Worm (Caenorhabditis elegans): ENCODE data around the gene wnk-1.

wnk-1 gene

DNA sequence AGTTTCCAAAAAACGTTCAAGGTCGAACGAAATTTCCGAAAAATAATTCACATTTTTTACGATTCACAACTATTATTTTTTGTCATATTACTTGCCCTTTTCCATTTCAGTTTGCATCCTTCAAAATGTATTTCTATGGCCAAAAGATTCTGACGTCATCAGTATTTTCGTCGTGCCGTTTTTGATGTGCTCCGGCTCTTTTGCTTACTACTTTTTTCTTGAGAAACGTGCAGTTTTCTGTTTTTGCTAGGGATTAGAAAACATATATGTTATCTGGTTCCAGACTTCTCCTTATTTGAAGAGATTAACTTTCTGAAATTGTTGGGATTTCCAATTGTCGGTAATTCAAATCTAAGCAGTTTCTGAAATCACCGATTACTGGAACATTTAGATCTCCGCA lies 15.9 kb downstream of the wnk-1 start:
- TF ChIP-seq ama-1 (optimal IDR thresholded peaks at IDR 0.05) (no peak), ztf-4 (tag; optimal IDR thresholded peaks at IDR 0.05) (no peak), fkh-8 (tag; optimal IDR thresholded peaks at IDR 0.05) (no peak), nhr-12 (tag; optimal IDR thresholded peaks at IDR 0.05) (no peak), lin-14 (GFP tag; optimal IDR thresholded peaks at IDR 0.05) (peak; percentile 33), pax-3 (tag; optimal IDR thresholded peaks at IDR 0.05) (peak; percentile 31), egl-13 (tag; optimal IDR thresholded peaks at IDR 0.05) (peak; percentile 27), Y116A8C.19 (tag; optimal IDR thresholded peaks at IDR 0.05; ENCODE audit: borderline replicate concordance) (no peak), egl-27 (tag; optimal IDR thresholded peaks at IDR 0.05) (no peak), xbp-1 (tag; optimal IDR thresholded peaks at IDR 0.05) (no peak), dsc-1 (tag; optimal IDR thresholded peaks at IDR 0.05) (peak; percentile 32), nhr-85 (tag) (no peak), nhr-28 (tag; optimal IDR thresholded peaks at IDR 0.05) (no peak), unc-86 (tag; optimal IDR thresholded peaks at IDR 0.05) (no peak), F16B12.6 (tag; optimal IDR thresholded peaks at IDR 0.05) (no peak), elt-2 (tag; optimal IDR thresholded peaks at IDR 0.05) (no peak), blmp-1 (tag; optimal IDR thresholded peaks at IDR 0.05) (no peak), fkh-10 (GFP tag; optimal IDR thresholded peaks at IDR 0.05) (no peak), vab-15 (tag; optimal IDR thresholded peaks at IDR 0.05) (no peak), pqm-1 (tag; optimal IDR thresholded peaks at IDR 0.05) (no peak)

ce11 chrIV:9216437-9216836 lies 16.5 kb downstream of the wnk-1 start:
- no peak for TF ChIP-seq hpl-2 (GFP tag; optimal IDR thresholded peaks at IDR 0.05)
- no peak for TF ChIP-seq C16A3.4 (tag; optimal IDR thresholded peaks at IDR 0.05)
- TF ChIP-seq zip-4 (GFP tag; optimal IDR thresholded peaks at IDR 0.05) = no peak
- TF ChIP-seq ztf-4 (tag; optimal IDR thresholded peaks at IDR 0.05) = no peak
- no peak for TF ChIP-seq nhr-237 (tag; optimal IDR thresholded peaks at IDR 0.05)
- no peak for TF ChIP-seq nhr-19 (GFP tag; conservative IDR thresholded peaks at IDR 0.05)
- TF ChIP-seq sup-37 (GFP tag; optimal IDR thresholded peaks at IDR 0.05) = no peak
- no peak for TF ChIP-seq ama-1 (optimal IDR thresholded peaks at IDR 0.05)
- TF ChIP-seq ceh-88 (GFP tag; IDR thresholded peaks at IDR 0.05) = no peak
- TF ChIP-seq nhr-11 (tag; optimal IDR thresholded peaks at IDR 0.05) = no peak
- TF ChIP-seq lin-39 (tag; optimal IDR thresholded peaks at IDR 0.05) = no peak
- TF ChIP-seq hlh-17 (GFP tag; optimal IDR thresholded peaks at IDR 0.05; ENCODE audit: borderline replicate concordance) = no peak
- TF ChIP-seq pag-3 (tag; optimal IDR thresholded peaks at IDR 0.05; ENCODE audit: borderline replicate concordance, insufficient read depth) = no peak
- no peak for TF ChIP-seq F16B12.6 (tag; optimal IDR thresholded peaks at IDR 0.05)
- peak; percentile 58 for TF ChIP-seq snu-23 (GFP tag; optimal IDR thresholded peaks at IDR 0.05)
- TF ChIP-seq mab-9 (GFP tag; IDR thresholded peaks at IDR 0.05) = peak; percentile 40; the same call in 1 of the 2 replicates
- no peak for TF ChIP-seq aly-2 (tag; optimal IDR thresholded peaks at IDR 0.05)
- TF ChIP-seq C04F5.9 (tag; optimal IDR thresholded peaks at IDR 0.05) = no peak
- no peak for TF ChIP-seq nhr-77 (tag; optimal IDR thresholded peaks at IDR 0.05)
- TF ChIP-seq blmp-1 (tag; optimal IDR thresholded peaks at IDR 0.05) = no peak
- TF ChIP-seq elt-3 (tag; optimal IDR thresholded peaks at IDR 0.05) = no peak
- peak; percentile 60 for TF ChIP-seq mep-1 (tag; optimal IDR thresholded peaks at IDR 0.05)
- TF ChIP-seq efl-1 (optimal IDR thresholded peaks at IDR 0.05) = peak; percentile 55 to 62
- peak in 1 of 2 experiments; percentile 42 for TF ChIP-seq efl-1 (GFP tag; optimal IDR thresholded peaks at IDR 0.05 in 1 of 2)
- TF ChIP-seq alr-1 (tag; optimal IDR thresholded peaks at IDR 0.05; ENCODE audit: borderline replicate concordance) = no peak
- TF ChIP-seq nhr-84 (tag; optimal IDR thresholded peaks at IDR 0.05) = no peak
- no peak for TF ChIP-seq zag-1 (tag; optimal IDR thresholded peaks at IDR 0.05)
- no peak for TF ChIP-seq jun-1 (tag; optimal IDR thresholded peaks at IDR 0.05)
- TF ChIP-seq ceh-82 (tag; optimal IDR thresholded peaks at IDR 0.05) = peak in 1 of 3 experiments; percentile 15
- no peak for TF ChIP-seq nhr-12 (tag; optimal IDR thresholded peaks at IDR 0.05)
- peak in 1 of 2 experiments; percentile 9 for TF ChIP-seq egl-27 (tag; optimal IDR thresholded peaks at IDR 0.05)
- TF ChIP-seq unc-30 (tag; optimal IDR thresholded peaks at IDR 0.05) = no peak
- TF ChIP-seq nhr-71 (tag; optimal IDR thresholded peaks at IDR 0.05) = peak; percentile 59
- TF ChIP-seq lir-3 (tag; optimal IDR thresholded peaks at IDR 0.05; ENCODE audit: poor library complexity) = peak; percentile 0
- TF ChIP-seq fkh-4 (tag; optimal IDR thresholded peaks at IDR 0.05; ENCODE audit: borderline replicate concordance) = no peak
- TF ChIP-seq skn-1 (tag; optimal IDR thresholded peaks at IDR 0.05) = peak; percentile 26
- 0 out of 2 replicates have a peak, but pooled peaks have one; percentile 12 for TF ChIP-seq isw-1 (GFP tag; IDR thresholded peaks at IDR 0.05)
- TF ChIP-seq ceh-63 (GFP tag; optimal IDR thresholded peaks at IDR 0.05) = no peak

Data from whole organism, L1 larva.